Fruit fly (Drosophila melanogaster) whole organism, wandering third instar larva: ENCODE data around the gene tau.

Experiments used
- CrebA ChIP-seq: fragments of 200-800 bp; sonication (Bioruptor generic); optimal IDR thresholded peaks from 2 replicates; lab custom pipeline; 2016; ENCODE audit warnings: missing biosample characterization, mild to moderate bottlenecking, missing genetic modification characterization, borderline replicate concordance
- Dfd ChIP-seq: fragments of >200 bp; optimal IDR thresholded peaks from 2 replicates; lab custom pipeline; 2017; ENCODE audit warnings: missing biosample characterization, missing genetic modification characterization
- Dif ChIP-seq: fragments of 200-275, 200-300 bp; sonication (Bioruptor generic); optimal IDR thresholded peaks from 2 replicates; lab custom pipeline; 2018; ENCODE audit warnings: missing biosample characterization, missing genetic modification characterization; ENCODE audit not compliant: partially characterized antibody
- GATAd ChIP-seq: sonication (Bioruptor generic); optimal IDR thresholded peaks from 2 replicates; lab custom pipeline; 2016; ENCODE audit warnings: missing biosample characterization, missing genetic modification characterization
- HLH106 ChIP-seq: fragments of 200-800 bp; optimal IDR thresholded peaks from 3 replicates; lab custom pipeline; 2019; ENCODE audit warnings: missing biosample characterization, mild to moderate bottlenecking, missing genetic modification characterization, moderate library complexity
- Hnf4 ChIP-seq: fragments of 200-800 bp; sonication (Bioruptor generic); optimal IDR thresholded peaks from 2 replicates; lab custom pipeline; 2016; ENCODE audit warnings: missing biosample characterization, mild to moderate bottlenecking, missing genetic modification characterization
- Hr78 ChIP-seq: fragments of >200 bp; optimal IDR thresholded peaks from 2 replicates; lab custom pipeline; 2017; ENCODE audit warnings: missing biosample characterization, missing genetic modification characterization
- Hr83 ChIP-seq: fragments of 200-300 bp; sonication (Bioruptor generic); optimal IDR thresholded peaks from 2 replicates; lab custom pipeline; 2016; ENCODE audit warnings: missing biosample characterization, mild to moderate bottlenecking, missing genetic modification characterization, moderate library complexity; ENCODE audit not compliant: poor library complexity, severe bottlenecking
- Jra ChIP-seq: sonication (Bioruptor generic); optimal IDR thresholded peaks from 2 replicates; lab custom pipeline; 2016; ENCODE audit warnings: missing biosample characterization, missing genetic modification characterization
- Myc ChIP-seq: fragments of >200 bp; optimal IDR thresholded peaks from 2 replicates; lab custom pipeline; 2017
- N ChIP-seq: fragments of >200 bp; optimal IDR thresholded peaks from 2 replicates; lab custom pipeline; 2018; ENCODE audit warnings: missing biosample characterization, missing external identifiers, missing genetic modification characterization
- OdsH ChIP-seq: fragments of 200-800 bp; sonication (Bioruptor generic); optimal IDR thresholded peaks from 2 replicates; lab custom pipeline; 2016; ENCODE audit warnings: missing biosample characterization, mild to moderate bottlenecking, missing genetic modification characterization
- Rel ChIP-seq, 2 experiments: fragments of 200-800 bp; sonication (Bioruptor generic) in 1 of 2; optimal IDR thresholded peaks; 2 replicates in 1 of 2; 3 replicates in 1 of 2; lab custom pipeline; 2016 to 2019; ENCODE audit warnings: mild to moderate bottlenecking in 2 of 2, missing biosample characterization in 2 of 2, missing genetic modification characterization in 2 of 2, moderate library complexity in 1 of 2
- Sp1 ChIP-seq: fragments of 200-800 bp; sonication (Bioruptor generic); optimal IDR thresholded peaks from 3 replicates; lab custom pipeline; 2019; ENCODE audit warnings: missing biosample characterization, mild to moderate bottlenecking, missing genetic modification characterization, moderate library complexity
- Vsx2 ChIP-seq: fragments of 200-300, 225-300 bp; sonication (Bioruptor generic); optimal IDR thresholded peaks from 2 replicates; lab custom pipeline; 2018; ENCODE audit warnings: missing biosample characterization, missing genetic modification characterization; ENCODE audit not compliant: partially characterized antibody
- dl ChIP-seq, 2 experiments: fragments of 175-275, 200-275 bp in 1 of 2; fragments of 200-275 bp in 1 of 2; sonication (Bioruptor generic); optimal IDR thresholded peaks; lab custom pipeline; 2018; ENCODE audit warnings: mild to moderate bottlenecking in 2 of 2, missing biosample characterization in 2 of 2, missing genetic modification characterization in 2 of 2, moderate library complexity in 2 of 2; ENCODE audit not compliant: partially characterized antibody in 2 of 2, insufficient read depth in 1 of 2
- dsf ChIP-seq: sonication (Bioruptor generic); optimal IDR thresholded peaks from 2 replicates; lab custom pipeline; 2016; ENCODE audit warnings: missing biosample characterization, missing genetic modification characterization, borderline replicate concordance
- ey ChIP-seq: fragments of 200-800 bp; sonication (Bioruptor generic); optimal IDR thresholded peaks from 2 replicates; lab custom pipeline; 2016; ENCODE audit warnings: missing biosample characterization, missing genetic modification characterization
- foxo ChIP-seq, 2 experiments: fragments of 200-800 bp; sonication (Bioruptor generic); optimal IDR thresholded peaks; 2 replicates in 1 of 2; 3 replicates in 1 of 2; lab custom pipeline; 2016 to 2017; ENCODE audit warnings: missing biosample characterization in 2 of 2, missing genetic modification characterization in 2 of 2
- fru ChIP-seq: fragments of 200-800 bp; sonication (Bioruptor generic); optimal IDR thresholded peaks from 3 replicates; lab custom pipeline; 2016; ENCODE audit warnings: missing biosample characterization, mild to moderate bottlenecking, missing genetic modification characterization
- h ChIP-seq: fragments of 200-800 bp; sonication (Bioruptor generic); optimal IDR thresholded peaks from 3 replicates; lab custom pipeline; 2016; ENCODE audit warnings: missing biosample characterization, mild to moderate bottlenecking, missing genetic modification characterization
- jim ChIP-seq: fragments of 175-275, 200-325 bp; sonication (Bioruptor generic); optimal IDR thresholded peaks from 2 replicates; lab custom pipeline; 2016; ENCODE audit warnings: missing biosample characterization, mild to moderate bottlenecking, missing genetic modification characterization
- lola ChIP-seq: fragments of >200 bp; optimal IDR thresholded peaks from 2 replicates; lab custom pipeline; 2017; ENCODE audit warnings: missing biosample characterization, missing genetic modification characterization
- pan ChIP-seq: fragments of >200 bp; optimal IDR thresholded peaks from 2 replicates; lab custom pipeline; 2017
- rgr ChIP-seq: fragments of 200-800 bp; sonication (Bioruptor generic); optimal IDR thresholded peaks from 3 replicates; lab custom pipeline; 2016; ENCODE audit warnings: missing biosample characterization, mild to moderate bottlenecking, missing genetic modification characterization
- sage ChIP-seq: fragments of 200-800 bp; sonication (Bioruptor generic); optimal IDR thresholded peaks from 2 replicates; lab custom pipeline; 2016; ENCODE audit warnings: missing biosample characterization, mild to moderate bottlenecking, missing genetic modification characterization
- tai ChIP-seq: sonication (Bioruptor generic); optimal IDR thresholded peaks from 2 replicates; lab custom pipeline; 2016; ENCODE audit warnings: missing biosample characterization, missing genetic modification characterization
- usp ChIP-seq: fragments of >200 bp; optimal IDR thresholded peaks from 2 replicates; lab custom pipeline; 2017; ENCODE audit warnings: missing biosample characterization, missing genetic modification characterization
- woc ChIP-seq: sonication (Bioruptor generic); optimal IDR thresholded peaks from 2 replicates; lab custom pipeline; 2016; ENCODE audit warnings: missing biosample characterization, mild to moderate bottlenecking, missing genetic modification characterization

tau gene

dm6 chr3R:27613814-27614213 is 43.0 kb downstream of the tau start:
- TF ChIP-seq GATAd (GFP tag; lab: Kevin White, UChicago): no peak
- TF ChIP-seq rgr (GFP tag; lab: Kevin White, UChicago): no peak
- TF ChIP-seq Hr78 (GFP tag; lab: Kevin White, UChicago): no peak
- no peak for TF ChIP-seq Hr83 (GFP tag; lab: Kevin White, UChicago)
- TF ChIP-seq foxo (GFP tag; optimal IDR thresholded peaks at IDR 0.05; lab: Kevin White, UChicago): no peak
- no peak for TF ChIP-seq tai (GFP tag; lab: Kevin White, UChicago)
- TF ChIP-seq h (GFP tag; lab: Kevin White, UChicago): no peak
- TF ChIP-seq pan (lab: Kevin White, UChicago): no peak
- TF ChIP-seq N: no peak
- no peak for TF ChIP-seq HLH106 (tag; lab: Kevin White, UChicago)
- TF ChIP-seq Sp1 (GFP tag; lab: Kevin White, UChicago): no peak
- no peak for TF ChIP-seq Dif (GFP tag; lab: Kevin White, UChicago)
- TF ChIP-seq Hnf4 (GFP tag; lab: Kevin White, UChicago): no peak
- no peak for TF ChIP-seq usp (GFP tag; lab: Kevin White, UChicago)
- TF ChIP-seq Dfd (GFP tag; lab: Kevin White, UChicago): no peak
- TF ChIP-seq fru (GFP tag; lab: Kevin White, UChicago): no peak
- no peak for TF ChIP-seq ey (GFP tag; lab: Kevin White, UChicago)
- TF ChIP-seq OdsH (GFP tag; lab: Kevin White, UChicago): no peak

dm6 chr3R:27610622-27611021 is 46.2 kb downstream of the tau start:
- TF ChIP-seq HLH106 (tag; lab: Kevin White, UChicago) (no peak), Sp1 (GFP tag; lab: Kevin White, UChicago) (no peak)

dm6 chr3R:27609118-27610042 is 47.4 kb downstream of the tau start:
- TF ChIP-seq CrebA (GFP tag; lab: Kevin White, UChicago): no peak
- TF ChIP-seq dl (GFP tag; optimal IDR thresholded peaks at IDR 0.05; lab: Kevin White, UChicago; ENCODE audit: insufficient read depth in 1 of 2, partially characterized antibody in 2 of 2): no peak
- TF ChIP-seq tai (GFP tag; lab: Kevin White, UChicago): no peak
- TF ChIP-seq Rel (GFP tag; optimal IDR thresholded peaks at IDR 0.05; lab: Kevin White, UChicago): no peak
- no peak for TF ChIP-seq Rel (tag; optimal IDR thresholded peaks at IDR 0.05; lab: Kevin White, UChicago)
- TF ChIP-seq dsf (GFP tag; lab: Kevin White, UChicago): no peak
- TF ChIP-seq sage (GFP tag; lab: Kevin White, UChicago): no peak
- no peak for TF ChIP-seq Vsx2 (GFP tag; lab: Kevin White, UChicago)
- no peak for TF ChIP-seq Myc (lab: Kevin White, UChicago)
- TF ChIP-seq GATAd (GFP tag; lab: Kevin White, UChicago): no peak
- no peak for TF ChIP-seq lola (GFP tag; lab: Kevin White, UChicago)
- no peak for TF ChIP-seq Dif (GFP tag; lab: Kevin White, UChicago)
- no peak for TF ChIP-seq Jra (GFP tag; lab: Kevin White, UChicago)

dm6 chr3R:27608536-27608935 is 48.3 kb downstream of the tau start:
- TF ChIP-seq fru (GFP tag; lab: Kevin White, UChicago) (no peak), woc (GFP tag; lab: Kevin White, UChicago) (no peak), tai (GFP tag; lab: Kevin White, UChicago) (no peak), dl (GFP tag; optimal IDR thresholded peaks at IDR 0.05; lab: Kevin White, UChicago; ENCODE audit: insufficient read depth in 1 of 2, partially characterized antibody in 2 of 2) (no peak), Sp1 (GFP tag; lab: Kevin White, UChicago) (no peak), Myc (lab: Kevin White, UChicago) (no peak), Jra (GFP tag; lab: Kevin White, UChicago) (no peak), sage (GFP tag; lab: Kevin White, UChicago) (no peak), Dif (GFP tag; lab: Kevin White, UChicago) (no peak), rgr (GFP tag; lab: Kevin White, UChicago) (no peak), ey (GFP tag; lab: Kevin White, UChicago) (no peak), jim (no peak), lola (GFP tag; lab: Kevin White, UChicago) (no peak)
